Fruit fly (Drosophila melanogaster): Measurements from ENCODE around the gene mtSSB.

Gene mtSSB

DNA sequence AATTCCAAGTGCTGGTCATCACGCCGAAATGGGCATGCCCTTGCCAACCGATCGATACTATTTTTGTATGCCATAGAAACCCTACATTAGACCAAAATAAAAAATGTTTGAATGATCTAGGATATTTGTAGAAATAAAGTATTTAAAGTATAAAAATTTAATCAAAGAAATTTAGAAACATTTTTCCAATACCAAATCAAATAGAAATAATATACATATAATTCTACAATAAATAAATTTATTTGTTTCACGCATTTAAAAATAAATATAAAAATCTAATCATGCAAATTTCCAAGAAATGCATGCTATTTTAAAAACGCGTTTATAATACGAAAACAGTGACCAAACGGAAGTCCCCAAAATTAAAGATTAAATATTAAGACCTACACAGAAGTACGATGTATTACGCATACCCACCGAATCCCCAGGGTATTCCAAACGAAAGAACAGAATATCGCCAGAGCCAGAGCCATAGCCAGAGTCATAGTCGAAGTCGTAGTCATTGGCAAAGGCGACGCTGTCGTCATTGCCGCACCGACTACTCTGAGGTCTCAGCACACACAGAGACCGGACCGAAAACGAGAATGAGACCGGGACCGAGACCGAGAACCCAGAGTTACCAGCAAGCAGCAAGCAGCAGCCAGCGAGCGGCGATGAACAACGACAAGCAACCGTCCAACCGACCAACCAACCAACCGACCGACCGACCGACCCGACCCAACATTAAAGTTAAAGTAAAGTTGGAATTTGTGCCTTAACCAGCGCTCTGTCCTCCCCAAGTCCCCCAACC lies 4.1 kb upstream of the mtSSB start (continued):
- TF ChIP-seq ERR (GFP tag; optimal IDR thresholded peaks at IDR 0.05) (no peak), CG5180 (GFP tag; optimal IDR thresholded peaks at IDR 0.05) (peak; percentile 89), jigr1 (GFP tag; IDR thresholded peaks at IDR 0.05) (no peak), CG13296 (GFP tag; optimal IDR thresholded peaks at IDR 0.05) (no peak), zfh2 (GFP tag; optimal IDR thresholded peaks at IDR 0.05) (no peak), ems (GFP tag; optimal IDR thresholded peaks at IDR 0.05) (no peak), tll (GFP tag; optimal IDR thresholded peaks at IDR 0.05) (no peak), Rfx (GFP tag; IDR thresholded peaks at IDR 0.05) (peak; percentile 31; the same call in 1 of the 2 replicates), CG8944 (GFP tag; optimal IDR thresholded peaks at IDR 0.05) (no peak), CG10979 (tag; optimal IDR thresholded peaks at IDR 0.05) (peak; percentile 64), stc (GFP tag; IDR thresholded peaks at IDR 0.05) (no peak), org-1 (GFP tag; optimal IDR thresholded peaks at IDR 0.05) (no peak), Abd-B (GFP tag; optimal IDR thresholded peaks at IDR 0.05) (peak; percentile 48), en (GFP tag; optimal IDR thresholded peaks at IDR 0.05) (no peak), CG14441 (GFP tag; IDR thresholded peaks at IDR 0.05) (peak; percentile 25; the same call in 1 of the 2 replicates), CG30403 (GFP tag; optimal IDR thresholded peaks at IDR 0.05) (peak; percentile 43), p53 (GFP tag; optimal IDR thresholded peaks at IDR 0.05) (no peak), Opbp (GFP tag; IDR thresholded peaks at IDR 0.05; ENCODE audit: partially characterized antibody) (0 out of 3 replicates have a peak, but pooled peaks have one; percentile 17), CG10366 (GFP tag; IDR thresholded peaks at IDR 0.05) (no peak)

DNA sequence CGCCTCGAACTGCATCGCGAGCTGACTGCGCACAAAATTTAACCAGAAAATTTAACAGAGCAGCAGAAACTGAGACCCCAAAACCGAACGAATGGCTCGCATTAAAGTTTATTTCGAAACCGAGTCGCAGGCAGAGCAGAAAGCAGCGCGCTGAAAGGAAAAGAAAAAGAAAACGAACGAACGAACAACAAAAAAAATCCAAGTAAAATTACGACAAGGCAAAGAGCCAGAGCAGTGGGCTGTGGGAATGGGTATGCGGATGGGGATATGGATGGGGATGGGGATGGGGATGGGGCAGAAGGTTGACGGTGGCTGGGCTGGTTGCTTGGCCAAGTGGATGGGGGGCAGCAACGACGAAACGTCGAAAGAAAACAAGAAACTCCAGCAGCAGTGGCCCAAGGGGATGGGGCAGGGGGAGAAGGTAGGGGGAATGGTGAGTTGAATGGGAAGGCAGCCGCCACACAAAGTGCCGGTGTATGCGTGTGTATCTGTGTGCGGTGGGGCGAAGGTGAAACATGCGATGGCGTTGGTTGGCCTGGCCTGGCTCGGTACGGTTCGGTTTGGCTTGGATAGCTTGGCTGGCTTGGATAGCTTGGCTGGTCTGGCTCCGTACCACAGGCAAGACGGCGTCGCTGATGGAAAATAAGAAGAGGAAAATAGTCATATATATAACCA lies 3.2 kb upstream of the mtSSB start:
- TF ChIP-seq mam (GFP tag; optimal IDR thresholded peaks at IDR 0.05): no peak
- TF ChIP-seq CG7928 (GFP tag; optimal IDR thresholded peaks at IDR 0.05): no peak
- no peak for TF ChIP-seq gcm2 (GFP tag; optimal IDR thresholded peaks at IDR 0.05)
- no peak for TF ChIP-seq tx (GFP tag; optimal IDR thresholded peaks at IDR 0.05)
- no peak for TF ChIP-seq p53 (GFP tag; optimal IDR thresholded peaks at IDR 0.05)
- peak in 1 of 2 experiments; percentile 68 for TF ChIP-seq Eip74EF (GFP tag; optimal IDR thresholded peaks at IDR 0.05)
- no peak for TF ChIP-seq CG12236 (GFP tag; optimal IDR thresholded peaks at IDR 0.05)
- no peak for TF ChIP-seq tgo (GFP tag; IDR thresholded peaks at IDR 0.05)
- peak; percentile 32 for TF ChIP-seq corto (GFP tag; optimal IDR thresholded peaks at IDR 0.05)
- no peak for TF ChIP-seq Rx (GFP tag; IDR thresholded peaks at IDR 0.05)
- TF ChIP-seq CG6272 (GFP tag; IDR thresholded peaks at IDR 0.05): no peak
- TF ChIP-seq kah (GFP tag; optimal IDR thresholded peaks at IDR 0.05): peak; percentile 46
- TF ChIP-seq ems (GFP tag; optimal IDR thresholded peaks at IDR 0.05): no peak
- TF ChIP-seq hb (GFP tag; IDR thresholded peaks at IDR 0.05; ENCODE audit: partially characterized antibody): no peak
- TF ChIP-seq CG8281 (tag; optimal IDR thresholded peaks at IDR 0.05): no peak
- TF ChIP-seq Trl (optimal IDR thresholded peaks at IDR 0.05): no peak
- TF ChIP-seq Trl (GFP tag; optimal IDR thresholded peaks at IDR 0.05): no peak
- TF ChIP-seq ttk (GFP tag; IDR thresholded peaks at IDR 0.05): peak; percentile 39; the same call in 1 of the 2 replicates
- TF ChIP-seq Fer1 (GFP tag; optimal IDR thresholded peaks at IDR 0.05): peak; percentile 49
- TF ChIP-seq Mrtf (GFP tag; IDR thresholded peaks at IDR 0.05): 0 out of 3 replicates have a peak, but pooled peaks have one; percentile 8
- TF ChIP-seq Dbx (GFP tag; IDR thresholded peaks at IDR 0.05): peak; percentile 44; the same call in 1 of the 3 replicates
- TF ChIP-seq Med (GFP tag): peak; percentile 88
- peak; percentile 92 for TF ChIP-seq Deaf1 (tag; optimal IDR thresholded peaks at IDR 0.05)
- peak; percentile 20 for TF ChIP-seq nau (GFP tag; optimal IDR thresholded peaks at IDR 0.05)
- peak; percentile 28 for TF ChIP-seq caup (GFP tag; optimal IDR thresholded peaks at IDR 0.05; ENCODE audit: severe bottlenecking)
- TF ChIP-seq crol (GFP tag; IDR thresholded peaks at IDR 0.05): peak; percentile 99
- TF ChIP-seq dysf (GFP tag; IDR thresholded peaks at IDR 0.05): peak; percentile 12; the same call in 1 of the 3 replicates
- no peak for TF ChIP-seq gcm (GFP tag; optimal IDR thresholded peaks at IDR 0.05)
- no peak for TF ChIP-seq CG12299 (tag; optimal IDR thresholded peaks at IDR 0.05)
- TF ChIP-seq tin (GFP tag; optimal IDR thresholded peaks at IDR 0.05): no peak
- TF ChIP-seq CG2889 (GFP tag; IDR thresholded peaks at IDR 0.05): no peak

Measured in whole organism, embryonic.